Worm (Caenorhabditis elegans): ENCODE data around the gene B0222.5.

B0222.5 gene

DNA sequence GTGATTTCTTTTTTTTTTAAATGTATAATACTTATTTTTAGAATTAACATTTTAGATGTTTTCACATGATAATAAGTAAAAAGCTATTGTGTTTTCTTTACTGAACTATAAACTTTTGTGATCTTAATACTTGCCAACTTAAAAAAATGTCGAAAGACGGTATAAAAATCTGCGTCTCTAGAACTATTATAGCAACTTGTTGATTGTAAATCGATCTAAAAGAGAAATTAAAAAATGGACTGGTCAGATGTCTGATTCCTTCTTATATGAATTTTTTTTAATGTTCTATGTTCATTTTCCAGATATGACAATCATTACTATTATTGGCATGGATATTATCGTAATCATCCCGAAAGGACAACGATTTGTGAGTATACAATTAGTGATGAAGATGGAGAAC is 26.9 kb downstream of the B0222.5 start, which contains the start of gene F21C10.3:
Gene F21C10.3 (plus strand): TSS at position 301 of the 400 bp plus-strand sequence.
- TF ChIP-seq rnt-1 (tag; optimal IDR thresholded peaks at IDR 0.05) (no peak), egl-27 (tag; optimal IDR thresholded peaks at IDR 0.05) (no peak)

DNA sequence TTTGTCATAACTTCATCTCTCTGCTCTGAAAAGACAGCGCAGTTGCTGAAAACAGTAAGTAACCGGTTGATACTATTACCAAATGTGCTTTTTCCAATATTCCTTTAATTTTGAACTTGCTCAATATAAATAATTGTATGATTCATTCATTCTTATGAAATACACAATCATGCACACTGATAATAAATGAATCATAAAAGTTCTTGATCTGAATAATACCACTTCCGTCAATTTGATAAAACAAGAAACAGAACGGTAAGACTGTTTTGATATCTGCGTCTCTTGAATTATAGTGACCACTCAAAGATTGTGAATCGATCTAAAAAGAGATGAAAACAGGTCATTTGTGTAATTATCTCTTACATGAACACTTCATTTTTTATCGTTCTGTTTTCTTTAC is 28.4 kb downstream of the B0222.5 start, which contains the start of gene F21C10.4:
Gene F21C10.4 (plus strand): TSS at position 301 of the 400 bp plus-strand sequence.
- no peak for TF ChIP-seq lin-15B (tag; optimal IDR thresholded peaks at IDR 0.05)
- TF ChIP-seq ceh-82 (tag; optimal IDR thresholded peaks at IDR 0.05), result no peak
- no peak for TF ChIP-seq efl-1 (optimal IDR thresholded peaks at IDR 0.05)
- TF ChIP-seq efl-1 (GFP tag; optimal IDR thresholded peaks at IDR 0.05 in 1 of 2), result peak in 1 of 2 experiments; percentile 35
- no peak for TF ChIP-seq nhr-90 (tag; optimal IDR thresholded peaks at IDR 0.05; ENCODE audit: poor library complexity)

ce11 chrV:9125345-9125744 is 29.3 kb downstream of the B0222.5 start, which contains the start of gene F21C10.5:
Gene F21C10.5 (plus strand): TSS chrV:9125645.
- TF ChIP-seq unc-62 (GFP tag; optimal IDR thresholded peaks at IDR 0.05), result no peak
- no peak for TF ChIP-seq C34B4.2 (tag; optimal IDR thresholded peaks at IDR 0.05)
- TF ChIP-seq ztf-11 (tag; optimal IDR thresholded peaks at IDR 0.05), result no peak
- TF ChIP-seq nhr-47 (tag; optimal IDR thresholded peaks at IDR 0.05), result no peak
- TF ChIP-seq hlh-4 (tag; optimal IDR thresholded peaks at IDR 0.05), result no peak
- TF ChIP-seq nhr-12 (tag; optimal IDR thresholded peaks at IDR 0.05), result no peak
- TF ChIP-seq isw-1 (GFP tag; IDR thresholded peaks at IDR 0.05), result no peak
- TF ChIP-seq efl-1 (optimal IDR thresholded peaks at IDR 0.05), result no peak
- no peak for TF ChIP-seq efl-1 (GFP tag; optimal IDR thresholded peaks at IDR 0.05 in 1 of 2)
- no peak for TF ChIP-seq ceh-8 (GFP tag; optimal IDR thresholded peaks at IDR 0.05)
- no peak for TF ChIP-seq xbp-1 (tag; optimal IDR thresholded peaks at IDR 0.05)
- no peak for TF ChIP-seq aha-1 (tag; optimal IDR thresholded peaks at IDR 0.05)
- TF ChIP-seq unc-30 (tag; optimal IDR thresholded peaks at IDR 0.05), result no peak
- TF ChIP-seq mef-2 (tag; optimal IDR thresholded peaks at IDR 0.05), result no peak

ce11 chrV:9124180-9124579 is 30.5 kb downstream of the B0222.5 start, which contains the start of gene F21C10.6:
Gene F21C10.6 (plus strand): TSS chrV:9124480.
- TF ChIP-seq lin-35 (GFP tag; optimal IDR thresholded peaks at IDR 0.05) (no peak), mef-2 (tag; optimal IDR thresholded peaks at IDR 0.05) (no peak), ceh-8 (GFP tag; optimal IDR thresholded peaks at IDR 0.05) (no peak), dpl-1 (GFP tag; optimal IDR thresholded peaks at IDR 0.05) (no peak), aly-2 (tag; optimal IDR thresholded peaks at IDR 0.05) (no peak), nhr-19 (GFP tag; conservative IDR thresholded peaks at IDR 0.05) (no peak), nhr-77 (tag; optimal IDR thresholded peaks at IDR 0.05) (no peak), rnt-1 (tag; optimal IDR thresholded peaks at IDR 0.05) (no peak), irx-1 (tag; optimal IDR thresholded peaks at IDR 0.05) (no peak), pax-3 (tag; optimal IDR thresholded peaks at IDR 0.05) (no peak), nhr-237 (tag; optimal IDR thresholded peaks at IDR 0.05) (no peak)

DNA sequence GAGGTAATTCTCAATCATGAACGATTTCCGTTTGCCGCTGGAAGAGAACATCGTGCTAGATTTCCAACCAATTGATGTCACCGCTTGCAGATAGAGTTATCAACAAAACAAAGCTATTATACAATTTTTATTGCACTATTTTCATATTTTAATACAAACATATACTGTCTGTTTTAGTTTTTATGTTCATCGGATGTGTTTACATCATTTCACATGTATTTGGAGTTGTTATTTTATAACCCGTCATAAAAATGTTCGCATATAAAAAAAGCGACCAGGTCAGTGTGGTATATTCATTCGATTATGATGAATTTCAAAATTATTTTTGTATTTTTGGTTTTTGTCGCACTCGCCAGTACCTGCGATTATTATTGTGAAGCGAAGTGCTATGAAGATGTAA is 31.5 kb downstream of the B0222.5 start, which contains the start of gene F21C10.11:
Gene F21C10.11 (plus strand): TSS at position 301 of the 400 bp plus-strand sequence.
- TF ChIP-seq unc-98 (GFP tag; IDR thresholded peaks at IDR 0.05) (no peak), mef-2 (tag; optimal IDR thresholded peaks at IDR 0.05) (no peak), nhr-85 (tag) (no peak), aha-1 (tag; optimal IDR thresholded peaks at IDR 0.05) (no peak), C34B4.2 (tag; optimal IDR thresholded peaks at IDR 0.05) (no peak), lin-15B (tag; optimal IDR thresholded peaks at IDR 0.05) (no peak), nhr-77 (tag; optimal IDR thresholded peaks at IDR 0.05) (no peak), hlh-4 (tag; optimal IDR thresholded peaks at IDR 0.05) (no peak), dsc-1 (tag; optimal IDR thresholded peaks at IDR 0.05) (no peak), lin-13 (GFP tag; optimal IDR thresholded peaks at IDR 0.05) (no peak), xbp-1 (tag; optimal IDR thresholded peaks at IDR 0.05) (no peak), ama-1 (optimal IDR thresholded peaks at IDR 0.05) (no peak), dpl-1 (GFP tag; optimal IDR thresholded peaks at IDR 0.05) (no peak), fkh-10 (GFP tag; optimal IDR thresholded peaks at IDR 0.05) (no peak), grh-1 (GFP tag; IDR thresholded peaks at IDR 0.05) (no peak)

All from whole organism, L1 larva.